Worm (Caenorhabditis elegans): ENCODE measurements around the gene C04G2.10.

DNA sequence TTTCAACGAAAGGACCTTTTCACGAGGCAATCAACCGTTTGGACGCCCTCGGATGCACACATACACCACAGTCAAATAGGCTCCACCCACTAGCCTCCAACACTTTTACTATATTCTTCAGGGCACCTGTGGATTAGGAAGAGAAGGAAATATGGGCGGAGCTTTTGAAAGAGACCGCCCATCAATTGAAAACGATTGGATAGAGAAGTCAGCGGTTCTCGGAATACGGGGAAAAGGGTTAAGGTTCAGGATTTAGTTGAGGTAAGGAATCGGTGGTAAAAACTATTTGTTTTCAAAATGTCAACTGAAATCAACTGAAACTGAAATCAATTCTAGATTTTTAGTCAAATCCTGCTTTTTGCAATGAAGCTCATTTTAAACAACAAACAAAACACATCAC, 4.8 kb upstream of the C04G2.10 start, which contains the start of gene egl-38:
- TF ChIP-seq pha-4 (tag; optimal IDR thresholded peaks at IDR 0.05), result no peak
- no peak for TF ChIP-seq unc-86 (tag; optimal IDR thresholded peaks at IDR 0.05)
- TF ChIP-seq nhr-232 (tag; optimal IDR thresholded peaks at IDR 0.05), result no peak
